Worm (Caenorhabditis elegans) whole organism, L1 larva: ENCODE results near the gene txt-17.

Experiments used
- C04F5.9 ChIP-seq: sonication (generic microtip); optimal IDR thresholded peaks from 2 replicates; lab custom pipeline; 2016; ENCODE audit warnings: missing genetic modification characterization, missing compliant biosample characterization
- C16A3.4 ChIP-seq: fragments of 150-350 bp; optimal IDR thresholded peaks from 2 replicates; lab custom pipeline; 2014; ENCODE audit warnings: missing biosample characterization, missing genetic modification characterization
- C34B4.2 ChIP-seq: sonication (generic microtip); optimal IDR thresholded peaks from 2 replicates; lab custom pipeline; 2017; ENCODE audit warnings: mild to moderate bottlenecking, missing genetic modification characterization, missing compliant biosample characterization
- F16B12.6 ChIP-seq: fragments of 150-350 bp; optimal IDR thresholded peaks from 2 replicates; lab custom pipeline; 2014; ENCODE audit warnings: missing biosample characterization, missing genetic modification characterization
- aly-2 ChIP-seq: fragments of 150-350 bp; optimal IDR thresholded peaks from 2 replicates; lab custom pipeline; 2014; ENCODE audit warnings: missing biosample characterization, missing genetic modification characterization
- ama-1 ChIP-seq: fragments of 150-350 bp; optimal IDR thresholded peaks from 2 replicates; lab custom pipeline; 2014
- blmp-1 ChIP-seq: fragments of 150-350 bp; optimal IDR thresholded peaks from 2 replicates; lab custom pipeline; 2014; ENCODE audit warnings: missing biosample characterization, missing genetic modification characterization
- ceh-63 ChIP-seq: fragments of 200-800 bp; sonication (Bioruptor generic); optimal IDR thresholded peaks from 2 replicates; lab custom pipeline; 2018; ENCODE audit warnings: mild to moderate bottlenecking, missing genetic modification characterization, missing compliant biosample characterization
- ceh-8 ChIP-seq: fragments of 200-800 bp; sonication (Bioruptor generic); optimal IDR thresholded peaks from 2 replicates; lab custom pipeline; 2018; ENCODE audit warnings: mild to moderate bottlenecking, missing genetic modification characterization, moderate library complexity, missing compliant biosample characterization
- ceh-82 ChIP-seq, 3 experiments: fragments of 150-350 bp in 1 of 3; sonication (generic microtip) in 2 of 3; optimal IDR thresholded peaks; 2 replicates each; lab custom pipeline; 2014 to 2017; ENCODE audit warnings: missing biosample characterization in 3 of 3, missing genetic modification characterization in 3 of 3
- ces-1 ChIP-seq: fragments of 150-350 bp; optimal IDR thresholded peaks from 2 replicates; lab custom pipeline; 2014; ENCODE audit warnings: missing biosample characterization, missing genetic modification reagents, missing genetic modification characterization
- dpl-1 ChIP-seq, 3 experiments: fragments of 150-350 bp in 2 of 3; sonication (generic microtip) in 1 of 3; optimal IDR thresholded peaks; 2 replicates each; lab custom pipeline; 2014 to 2017; ENCODE audit warnings: missing biosample characterization in 3 of 3, missing genetic modification characterization in 3 of 3, missing genetic modification reagents in 3 of 3
- dsc-1 ChIP-seq: sonication (generic microtip); optimal IDR thresholded peaks from 2 replicates; lab custom pipeline; 2016; ENCODE audit warnings: mild to moderate bottlenecking, missing genetic modification characterization, missing compliant biosample characterization
- efl-1 ChIP-seq, 4 experiments: fragments of 150-350 bp; optimal IDR thresholded peaks in 3 of 4; peaks in 1 of 4; 1 replicate in 1 of 4; 2 replicates in 3 of 4; lab custom pipeline; 2014; ENCODE audit warnings: missing biosample characterization in 2 of 4, missing genetic modification characterization in 2 of 4, missing genetic modification reagents in 2 of 4
- efl-3 ChIP-seq: fragments of 200-800 bp; sonication (Bioruptor generic); optimal IDR thresholded peaks from 2 replicates; lab custom pipeline; 2018; ENCODE audit warnings: mild to moderate bottlenecking, missing genetic modification characterization, missing compliant biosample characterization
- egl-13 ChIP-seq: sonication (generic microtip); optimal IDR thresholded peaks from 2 replicates; lab custom pipeline; 2016; ENCODE audit warnings: missing genotype, missing genetic modification reagents, missing genetic modification characterization, missing compliant biosample characterization
- egl-27 ChIP-seq, 2 experiments: fragments of 150-350 bp in 1 of 2; sonication (generic microtip); optimal IDR thresholded peaks; 3 replicates each; lab custom pipeline; 2017 to 2018; ENCODE audit warnings: missing biosample characterization in 2 of 2, missing genetic modification characterization in 2 of 2, missing genetic modification reagents in 2 of 2
- fkh-10 ChIP-seq: sonication (generic microtip); optimal IDR thresholded peaks from 2 replicates; lab custom pipeline; 2017; ENCODE audit warnings: missing biosample characterization, missing genetic modification reagents, missing genetic modification characterization
- fkh-4 ChIP-seq: sonication (generic microtip); optimal IDR thresholded peaks from 2 replicates; lab custom pipeline; 2016; ENCODE audit warnings: missing compliant biosample characterization, missing genetic modification characterization, borderline replicate concordance
- hlh-4 ChIP-seq: sonication (generic microtip); optimal IDR thresholded peaks from 2 replicates; lab custom pipeline; 2016; ENCODE audit warnings: mild to moderate bottlenecking, missing genetic modification characterization, missing compliant biosample characterization
- isw-1 ChIP-seq: fragments of 200-800 bp; sonication (Bioruptor generic); IDR thresholded peaks from 2 replicates; pipeline ENCODE4 v1.3.6; 2022; ENCODE audit warnings: missing genetic modification characterization, missing compliant biosample characterization
- jun-1 ChIP-seq: fragments of 150-350 bp; optimal IDR thresholded peaks from 2 replicates; lab custom pipeline; 2014; ENCODE audit warnings: missing biosample characterization, missing genetic modification reagents, missing genetic modification characterization
- lin-35 ChIP-seq, 2 experiments: fragments of 150-350 bp; optimal IDR thresholded peaks; 2 replicates each; lab custom pipeline; 2014; ENCODE audit warnings: missing biosample characterization in 2 of 2, missing genetic modification characterization in 2 of 2, missing genetic modification reagents in 2 of 2
- mef-2 ChIP-seq: fragments of 150-350 bp; optimal IDR thresholded peaks from 2 replicates; lab custom pipeline; 2014; ENCODE audit warnings: missing biosample characterization, missing genetic modification characterization
- mep-1 ChIP-seq: fragments of 150-350 bp; optimal IDR thresholded peaks from 2 replicates; lab custom pipeline; 2014; ENCODE audit warnings: missing biosample characterization, missing genetic modification characterization
- nhr-12 ChIP-seq: sonication (generic microtip); optimal IDR thresholded peaks from 2 replicates; lab custom pipeline; 2017; ENCODE audit warnings: missing biosample characterization, missing genetic modification characterization
- nhr-19 ChIP-seq: fragments of 200-800 bp; sonication (Bioruptor generic); conservative IDR thresholded peaks from 2 replicates; pipeline ENCODE4 v1.3.6; 2022; ENCODE audit warnings: missing genetic modification characterization, missing compliant biosample characterization
- nhr-20 ChIP-seq: sonication (generic microtip); optimal IDR thresholded peaks from 2 replicates; lab custom pipeline; 2016; ENCODE audit warnings: mild to moderate bottlenecking, missing genetic modification characterization, missing compliant biosample characterization
- nhr-237 ChIP-seq: fragments of 150-350 bp; optimal IDR thresholded peaks from 2 replicates; lab custom pipeline; 2014; ENCODE audit warnings: missing biosample characterization, missing genetic modification characterization
- nhr-47 ChIP-seq: sonication (generic microtip); optimal IDR thresholded peaks from 2 replicates; lab custom pipeline; 2016; ENCODE audit warnings: mild to moderate bottlenecking, missing genetic modification characterization, moderate library complexity, missing compliant biosample characterization
- nhr-71 ChIP-seq: sonication (generic microtip); optimal IDR thresholded peaks from 2 replicates; lab custom pipeline; 2016; ENCODE audit warnings: mild to moderate bottlenecking, missing genetic modification characterization, moderate library complexity, missing compliant biosample characterization
- nhr-85 ChIP-seq: sonication (generic microtip); peaks from one replicate; lab custom pipeline; 2016; ENCODE audit warnings: missing genetic modification characterization, inconsistent platforms, missing compliant biosample characterization
- nhr-90 ChIP-seq: sonication (generic microtip); optimal IDR thresholded peaks from 2 replicates; lab custom pipeline; 2016; ENCODE audit warnings: mild to moderate bottlenecking, missing genetic modification characterization, missing compliant biosample characterization; ENCODE audit not compliant: poor library complexity
- pqm-1 ChIP-seq: sonication (generic microtip); optimal IDR thresholded peaks from 3 replicates; lab custom pipeline; 2017; ENCODE audit warnings: missing biosample characterization, missing genetic modification characterization
- snpc-4 ChIP-seq: fragments of 150-350 bp; optimal IDR thresholded peaks from 2 replicates; lab custom pipeline; 2014; ENCODE audit warnings: missing biosample characterization, missing genetic modification characterization
- sox-4 ChIP-seq: sonication (generic microtip); optimal IDR thresholded peaks from 2 replicates; lab custom pipeline; 2016; ENCODE audit warnings: missing genetic modification characterization, missing compliant biosample characterization
- sptf-1 ChIP-seq: fragments of 150-350 bp; optimal IDR thresholded peaks from 2 replicates; lab custom pipeline; 2014; ENCODE audit warnings: missing biosample characterization, missing genetic modification characterization
- swsn-7 ChIP-seq: sonication (generic microtip); optimal IDR thresholded peaks from 2 replicates; lab custom pipeline; 2016; ENCODE audit warnings: missing genetic modification characterization, missing compliant biosample characterization
- tbx-2 ChIP-seq: sonication (generic microtip); optimal IDR thresholded peaks from 2 replicates; lab custom pipeline; 2016; ENCODE audit warnings: missing genetic modification characterization, missing compliant biosample characterization
- tlp-1 ChIP-seq: fragments of 150-350 bp; optimal IDR thresholded peaks from 2 replicates; lab custom pipeline; 2014; ENCODE audit warnings: missing biosample characterization, missing genetic modification characterization
- unc-130 ChIP-seq: fragments of 150-350 bp; optimal IDR thresholded peaks from 2 replicates; lab custom pipeline; 2017; ENCODE audit warnings: missing biosample characterization, missing genetic modification characterization, inconsistent platforms
- unc-30 ChIP-seq: sonication (generic microtip); optimal IDR thresholded peaks from 2 replicates; lab custom pipeline; 2017; ENCODE audit warnings: missing biosample characterization, missing genetic modification characterization
- unc-62 ChIP-seq: fragments of 150-350 bp; optimal IDR thresholded peaks from 2 replicates; lab custom pipeline; 2014; ENCODE audit warnings: missing biosample characterization, missing genetic modification reagents, missing genetic modification characterization
- unc-86 ChIP-seq: sonication (generic microtip); optimal IDR thresholded peaks from 2 replicates; lab custom pipeline; 2016; ENCODE audit warnings: missing genetic modification characterization, missing compliant biosample characterization
- unc-98 ChIP-seq: fragments of 200-800 bp; sonication (Bioruptor generic); IDR thresholded peaks from 2 replicates; pipeline ENCODE4 v1.3.6; 2022; ENCODE audit warnings: missing genetic modification characterization, missing compliant biosample characterization
- vab-15 ChIP-seq: sonication (generic microtip); optimal IDR thresholded peaks from 2 replicates; lab custom pipeline; 2017; ENCODE audit warnings: missing genotype, mild to moderate bottlenecking, missing genetic modification characterization, missing compliant biosample characterization
- xbp-1 ChIP-seq: sonication (generic microtip); optimal IDR thresholded peaks from 2 replicates; lab custom pipeline; 2016; ENCODE audit warnings: missing genetic modification characterization, missing compliant biosample characterization

txt-17 gene

DNA sequence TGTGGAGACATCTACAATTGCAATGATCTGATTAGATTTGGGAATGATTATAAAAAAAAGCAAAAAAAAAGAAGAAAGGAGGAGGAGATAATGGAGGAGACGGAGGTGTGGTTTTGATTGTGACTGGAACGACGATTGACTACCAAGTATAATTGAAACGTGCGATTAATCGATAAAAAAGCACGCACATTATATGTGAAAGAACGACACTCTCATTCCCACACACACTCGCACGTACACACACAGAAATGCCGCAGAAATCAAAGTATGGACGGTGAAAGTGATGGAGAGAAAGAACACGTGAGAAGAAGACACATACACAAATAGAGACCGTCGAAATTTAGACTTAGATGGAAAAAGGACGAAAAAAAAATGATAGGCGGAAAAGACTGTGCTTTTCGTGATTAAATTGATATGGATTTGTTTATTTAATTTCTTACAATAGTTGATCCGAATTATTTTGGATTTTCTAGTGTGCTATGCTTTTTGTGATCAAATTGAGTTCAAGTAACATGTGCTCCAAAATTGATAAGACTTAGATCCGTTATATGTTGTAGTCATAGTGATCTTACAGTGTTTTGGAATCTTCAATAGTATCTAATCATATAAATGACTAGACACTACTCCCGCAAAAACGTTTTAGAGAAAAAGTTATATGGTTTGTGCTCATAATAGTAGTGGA, 40.9 kb upstream of the txt-17 start, which contains the start of gene nhr-135 (continued):
- TF ChIP-seq nhr-71 (tag; lab: Kevin White, UChicago) (peak; percentile 66), mep-1 (peak; percentile 58), ceh-82 (tag; optimal IDR thresholded peaks at IDR 0.05; lab: Kevin White, UChicago) (no peak), ces-1 (GFP tag; lab: Kevin White, UChicago) (no peak), mef-2 (tag; lab: Kevin White, UChicago) (no peak), swsn-7 (tag; lab: Kevin White, UChicago) (no peak), blmp-1 (tag; lab: Kevin White, UChicago) (peak; percentile 99), nhr-19 (GFP tag; lab: Robert Waterston, UW) (peak; percentile 25), dpl-1 (GFP tag; optimal IDR thresholded peaks at IDR 0.05; lab: Kevin White, UChicago) (peak in 2 of 3 experiments; percentile 28 to 32), xbp-1 (no peak), F16B12.6 (tag; lab: Kevin White, UChicago) (no peak), lin-35 (GFP tag; optimal IDR thresholded peaks at IDR 0.05; lab: Kevin White, UChicago) (peak in 1 of 2 experiments; percentile 77)

DNA sequence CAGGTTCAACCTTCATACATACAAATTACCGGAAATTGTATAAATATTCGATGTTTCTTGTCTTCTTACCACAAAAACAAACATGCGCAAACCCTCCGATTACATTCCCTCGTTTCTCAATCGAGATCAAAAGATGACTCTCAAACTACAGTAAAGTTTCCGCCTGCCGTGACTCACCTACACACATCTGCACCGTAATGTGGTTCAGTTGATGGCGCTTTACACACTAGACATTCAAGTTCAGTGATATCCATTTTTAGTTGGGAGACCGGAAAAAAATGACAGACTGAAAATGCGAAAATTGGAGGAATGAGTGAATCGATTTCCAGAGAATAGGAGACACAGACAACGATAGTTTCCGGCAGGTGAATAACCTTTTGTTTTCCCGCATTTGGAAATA, 38.3 kb upstream of the txt-17 start, which contains the start of gene nhr-286:
Gene nhr-286 (minus strand): TSS at position 324 of the 400 bp plus-strand sequence.
- TF ChIP-seq egl-27 (tag; optimal IDR thresholded peaks at IDR 0.05; lab: Kevin White, UChicago) (no peak), nhr-90 (no peak), nhr-85 (tag; lab: Kevin White, UChicago) (peak; percentile 50), ceh-8 (GFP tag; lab: Kevin White, UChicago) (no peak), nhr-20 (tag; lab: Kevin White, UChicago) (peak; percentile 51), ama-1 (lab: Kevin White, UChicago) (peak; percentile 39), xbp-1 (no peak), nhr-71 (tag; lab: Kevin White, UChicago) (no peak), lin-35 (GFP tag; optimal IDR thresholded peaks at IDR 0.05; lab: Kevin White, UChicago) (no peak), fkh-4 (tag; lab: Kevin White, UChicago) (no peak)

DNA sequence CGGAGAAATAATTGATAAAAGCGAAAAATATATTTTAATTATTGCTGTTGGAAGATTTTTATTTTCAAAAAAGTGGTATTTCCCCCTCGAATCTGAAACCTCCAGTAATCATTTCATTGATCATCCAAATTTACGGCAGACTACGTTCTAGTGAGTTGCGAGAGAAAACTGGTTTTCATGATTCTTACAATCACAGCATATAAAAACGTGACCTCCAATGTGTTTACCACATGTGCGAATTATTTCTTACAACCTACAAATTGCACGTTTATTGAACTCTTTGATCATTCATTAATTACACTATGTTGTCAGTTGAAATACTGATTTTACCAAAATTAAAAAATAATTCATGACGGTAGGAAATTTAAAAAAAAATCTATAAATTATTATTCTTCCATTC, 36.2 kb upstream of the txt-17 start:
- TF ChIP-seq efl-3 (GFP tag; lab: Kevin White, UChicago) (no peak), C16A3.4 (peak; percentile 42), sox-4 (tag; lab: Kevin White, UChicago) (no peak), unc-86 (no peak), vab-15 (peak; percentile 61), C04F5.9 (no peak), fkh-10 (GFP tag; lab: Kevin White, UChicago) (no peak), nhr-12 (no peak), aly-2 (tag; lab: Kevin White, UChicago) (no peak), sptf-1 (tag; lab: Kevin White, UChicago) (no peak), tlp-1 (no peak), unc-30 (no peak), C34B4.2 (tag; lab: Kevin White, UChicago) (no peak), tbx-2 (tag; lab: Kevin White, UChicago) (peak; percentile 67), dsc-1 (tag; lab: Kevin White, UChicago) (no peak), isw-1 (GFP tag; lab: Robert Waterston, UW) (no peak), nhr-47 (peak; percentile 27), ces-1 (GFP tag; lab: Kevin White, UChicago) (no peak), unc-130 (peak; percentile 16), nhr-237 (no peak), nhr-85 (tag; lab: Kevin White, UChicago) (peak; percentile 97), egl-27 (tag; optimal IDR thresholded peaks at IDR 0.05; lab: Kevin White, UChicago) (no peak), snpc-4 (tag; lab: Kevin White, UChicago) (no peak), nhr-71 (tag; lab: Kevin White, UChicago) (peak; percentile 77), unc-62 (GFP tag; lab: Kevin White, UChicago) (no peak), egl-13 (tag; lab: Kevin White, UChicago) (no peak), hlh-4 (tag; lab: Kevin White, UChicago) (no peak), unc-98 (no peak), jun-1 (no peak), pqm-1 (tag; lab: Kevin White, UChicago) (no peak), mef-2 (tag; lab: Kevin White, UChicago) (no peak), dpl-1 (GFP tag; optimal IDR thresholded peaks at IDR 0.05; lab: Kevin White, UChicago) (peak in 1 of 3 experiments; percentile 24), ceh-63 (GFP tag; lab: Kevin White, UChicago) (no peak), efl-1 (optimal IDR thresholded peaks at IDR 0.05; lab: Kevin White, UChicago) (peak in 1 of 2 experiments; percentile 40), efl-1 (GFP tag; optimal IDR thresholded peaks at IDR 0.05 in 1 of 2; lab: Kevin White, UChicago) (peak; percentile 10 to 94), blmp-1 (tag; lab: Kevin White, UChicago) (peak; percentile 70)
